Worm (Caenorhabditis elegans) whole organism, young adult: ENCODE results near the gene F13B6.2.

Source experiments
- F10E7.11 ChIP-seq: sonication (generic microtip); optimal IDR thresholded peaks from 2 replicates; lab custom pipeline; 2017; ENCODE audit warnings: mild to moderate bottlenecking, missing genetic modification characterization, moderate library complexity, missing compliant biosample characterization
- ets-4 ChIP-seq: fragments of 200-800 bp; sonication (Bioruptor generic); optimal IDR thresholded peaks from 2 replicates; lab custom pipeline; 2018; ENCODE audit warnings: mild to moderate bottlenecking, missing genetic modification characterization, missing compliant biosample characterization
- mcd-1 ChIP-seq: fragments of 200-800 bp; sonication (Bioruptor generic); IDR thresholded peaks from 2 replicates; pipeline ENCODE4 v1.3.6; 2022; ENCODE audit warnings: missing genetic modification reagents, missing genetic modification characterization, missing compliant biosample characterization
- ztf-26 ChIP-seq: sonication (generic microtip); optimal IDR thresholded peaks from 2 replicates; lab custom pipeline; 2017; ENCODE audit warnings: missing genetic modification characterization, missing compliant biosample characterization

ce11 chrIV:7473159-7473649 lies 13.1 kb upstream of the F13B6.2 start, which contains the start of the genes plk-3 and F55G1.6:
- TF ChIP-seq ztf-26 (tag; lab: Kevin White, UChicago) (no peak), ets-4 (GFP tag; lab: Kevin White, UChicago) (no peak), mcd-1 (GFP tag; lab: Robert Waterston, UW) (no peak), F10E7.11 (tag; lab: Kevin White, UChicago) (no peak)
